Worm (Caenorhabditis elegans) whole organism, L4/young adult: ENCODE results near the gene swm-1.

Experiments
- dao-5 ChIP-seq: sonication (generic microtip); optimal IDR thresholded peaks from 2 replicates; lab custom pipeline; 2016; ENCODE audit warnings: missing genotype, missing genetic modification characterization, moderate library complexity, missing compliant biosample characterization
- him-1 ChIP-seq: sonication (generic microtip); optimal IDR thresholded peaks from 2 replicates; lab custom pipeline; 2016; ENCODE audit warnings: missing genotype, missing genetic modification reagents, missing genetic modification characterization, missing compliant biosample characterization

DNA sequence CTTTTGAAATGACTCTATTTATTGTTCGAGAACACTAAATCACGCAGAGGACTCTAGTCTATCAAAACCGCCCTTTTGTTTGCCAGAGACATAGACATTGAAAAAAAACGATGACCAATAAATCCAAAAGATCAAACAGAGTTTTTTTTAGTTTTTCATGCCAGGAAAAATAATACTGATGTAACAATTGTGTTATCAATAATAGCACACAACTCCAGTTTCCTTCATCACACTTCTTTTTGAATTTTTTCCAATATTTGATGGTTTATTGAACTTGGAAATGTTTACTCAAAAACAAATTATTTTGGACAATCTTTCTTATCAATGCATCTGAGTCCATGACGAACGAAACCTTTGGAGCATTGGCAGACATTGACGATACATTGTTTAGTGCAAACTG lies 702 bp downstream of the swm-1 start, which contains the start of gene C25E10.8:
- TF ChIP-seq him-1 (tag; lab: Kevin White, UChicago) (no peak), dao-5 (no peak)
